Worm (Caenorhabditis elegans) whole organism, L4 larva: ENCODE measurements around the gene fbxa-197.

Experiments used
- R02D3.7 ChIP-seq: fragments of 150-350 bp; sonication (generic microtip); optimal IDR thresholded peaks from 3 replicates; lab custom pipeline; 2014; ENCODE audit warnings: missing biosample characterization, missing genetic modification characterization
- ctbp-1 ChIP-seq: fragments of 200-800 bp; sonication (Bioruptor generic); IDR thresholded peaks from 2 replicates; pipeline ENCODE4 v1.3.6; 2022; ENCODE audit warnings: missing genetic modification reagents, missing genetic modification characterization, missing compliant biosample characterization
- lsy-2 ChIP-seq, 2 experiments: fragments of 150-350 bp in 1 of 2; sonication (generic microtip) in 1 of 2; optimal IDR thresholded peaks; 2 replicates each; lab custom pipeline; 2014 to 2017; ENCODE audit warnings: missing biosample characterization in 2 of 2, missing genetic modification characterization in 2 of 2
- mes-2 ChIP-seq: sonication (generic microtip); optimal IDR thresholded peaks from 2 replicates; lab custom pipeline; 2016; ENCODE audit warnings: missing genotype, mild to moderate bottlenecking, missing genetic modification characterization, missing compliant biosample characterization; ENCODE audit not compliant: poor library complexity, severe bottlenecking
- nhr-28 ChIP-seq: fragments of 150-350 bp; optimal IDR thresholded peaks from 2 replicates; lab custom pipeline; 2014; ENCODE audit warnings: missing biosample characterization, missing genetic modification characterization
- nhr-48 ChIP-seq: sonication (generic microtip); optimal IDR thresholded peaks from 2 replicates; lab custom pipeline; 2016; ENCODE audit warnings: mild to moderate bottlenecking, missing genetic modification characterization, missing compliant biosample characterization
- nhr-76 ChIP-seq: fragments of 150-350 bp; optimal IDR thresholded peaks from 2 replicates; lab custom pipeline; 2014; ENCODE audit warnings: missing biosample characterization, missing genetic modification characterization
- pqm-1 ChIP-seq: sonication (generic microtip); optimal IDR thresholded peaks from 2 replicates; lab custom pipeline; 2017; ENCODE audit warnings: missing biosample characterization, missing genetic modification characterization

DNA sequence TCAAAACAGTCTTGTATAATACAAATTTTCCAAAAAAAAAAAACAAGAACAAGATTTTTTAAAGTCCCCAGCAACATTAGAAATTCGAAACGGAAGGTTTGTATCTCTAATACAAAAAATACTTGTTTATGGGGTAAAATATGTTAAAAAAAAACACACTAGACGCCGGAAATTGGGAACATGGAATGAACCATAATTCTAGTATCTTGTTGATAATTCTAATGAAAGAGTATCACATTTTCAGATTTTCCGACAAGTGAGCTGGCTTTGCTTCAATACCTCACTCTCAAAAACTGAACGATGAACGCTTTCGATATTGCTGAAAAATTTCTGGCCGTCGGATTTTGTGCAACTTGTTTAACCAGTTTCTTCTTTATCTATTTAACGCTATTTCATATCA, 30.2 kb downstream of the fbxa-197 start, which contains the start of gene str-60:
- TF ChIP-seq ctbp-1 (GFP tag; lab: Robert Waterston, UW) (no peak), pqm-1 (tag; lab: Kevin White, UChicago) (no peak), R02D3.7 (no peak), nhr-28 (tag; lab: Kevin White, UChicago) (no peak), nhr-48 (no peak), nhr-76 (no peak), lsy-2 (tag; optimal IDR thresholded peaks at IDR 0.05; lab: Kevin White, UChicago) (no peak), mes-2 (tag; lab: Kevin White, UChicago) (no peak)
